Fruit fly (Drosophila melanogaster) whole organism, embryonic: ENCODE results near the gene CG31224.

Experiments
- CG10366 ChIP-seq: fragments of 200-800 bp; sonication (Bioruptor generic); IDR thresholded peaks from 2 replicates; pipeline ENCODE4 v1.3.6; 2022; ENCODE audit warnings: missing biosample characterization, missing genetic modification characterization
- CG11723 ChIP-seq: fragments of 200-800 bp; sonication (Bioruptor generic); optimal IDR thresholded peaks from 2 replicates; lab custom pipeline; 2017; ENCODE audit warnings: missing biosample characterization, mild to moderate bottlenecking, missing genetic modification characterization
- CG12071 ChIP-seq: fragments of 200-800 bp; sonication (Bioruptor generic); optimal IDR thresholded peaks from 3 replicates; lab custom pipeline; 2018; ENCODE audit warnings: missing biosample characterization, mild to moderate bottlenecking, missing genetic modification characterization
- Hmx ChIP-seq: fragments of 200-800 bp; sonication (Bioruptor generic); optimal IDR thresholded peaks from 2 replicates; lab custom pipeline; 2016; ENCODE audit warnings: missing biosample characterization, missing genetic modification characterization
- Stat92E ChIP-seq, 3 experiments: fragments of >200 bp in 2 of 3; fragments of 200-800 bp in 1 of 3; sonication (Bioruptor generic) in 1 of 3; optimal IDR thresholded peaks; 2 replicates each; lab custom pipeline; 2017 to 2019; ENCODE audit warnings: missing biosample characterization in 3 of 3, missing genetic modification characterization in 3 of 3, mild to moderate bottlenecking in 1 of 3, moderate library complexity in 1 of 3
- aop ChIP-seq: fragments of 200-800 bp; sonication (Bioruptor generic); IDR thresholded peaks from 2 replicates; pipeline ENCODE4 v1.3.6; 2022; ENCODE audit warnings: missing biosample characterization, missing genetic modification characterization
- esg ChIP-seq: fragments of 200-800 bp; sonication (Bioruptor generic); conservative IDR thresholded peaks from 2 replicates; pipeline ENCODE4 v1.3.6; 2022; ENCODE audit warnings: missing biosample characterization, missing genetic modification characterization
- jigr1 ChIP-seq: fragments of 200-800 bp; sonication (Bioruptor generic); IDR thresholded peaks from 3 replicates; pipeline ENCODE4 v1.3.6; 2022; ENCODE audit warnings: missing biosample characterization, missing genetic modification characterization
- org-1 ChIP-seq: fragments of 200-800 bp; sonication (Bioruptor generic); optimal IDR thresholded peaks from 2 replicates; lab custom pipeline; 2017; ENCODE audit warnings: missing biosample characterization, missing genetic modification characterization
- p53 ChIP-seq: fragments of 200-800 bp; sonication (Bioruptor generic); optimal IDR thresholded peaks from 2 replicates; lab custom pipeline; 2016; ENCODE audit warnings: missing biosample characterization, missing genetic modification characterization
- shn ChIP-seq: fragments of 200-800 bp; sonication (Bioruptor generic); optimal IDR thresholded peaks from 3 replicates; lab custom pipeline; 2016; ENCODE audit warnings: missing biosample characterization, missing genetic modification characterization

DNA sequence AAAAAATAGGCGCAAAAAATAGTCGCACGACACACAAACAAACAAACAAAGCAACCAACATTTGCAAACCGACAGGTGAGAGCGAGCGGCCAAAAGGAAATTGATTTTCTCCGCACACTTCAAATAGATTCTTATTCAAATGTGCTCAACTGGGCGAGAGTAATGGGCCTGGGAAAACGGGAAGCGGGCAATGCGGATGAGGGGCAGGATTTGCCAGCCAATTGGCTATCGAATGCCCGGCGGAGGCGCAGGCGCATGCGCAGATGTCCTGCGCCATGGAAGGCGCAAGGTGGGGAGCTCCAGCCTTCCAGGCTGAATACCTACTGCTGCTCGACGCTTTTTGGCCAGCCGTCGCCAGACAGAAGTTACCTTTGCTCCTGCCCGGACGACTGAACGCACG lies 46.0 kb upstream of the CG31224 start, which contains the start of the genes ChAT and VAChT:
- TF ChIP-seq Hmx (GFP tag; lab: Kevin White, UChicago) (no peak), esg (GFP tag; lab: Robert Waterston, UW) (no peak), jigr1 (GFP tag; lab: Robert Waterston, UW) (no peak), shn (GFP tag; lab: Kevin White, UChicago) (no peak), aop (no peak), org-1 (GFP tag; lab: Kevin White, UChicago) (no peak), CG11723 (GFP tag; lab: Kevin White, UChicago) (no peak), Stat92E (GFP tag; optimal IDR thresholded peaks at IDR 0.05; lab: Kevin White, UChicago) (no peak), p53 (GFP tag; lab: Kevin White, UChicago) (no peak), CG12071 (no peak), CG10366 (GFP tag; lab: Robert Waterston, UW) (no peak)
